Worm (Caenorhabditis elegans): ENCODE data around the gene C34C12.1.

- no peak for TF ChIP-seq rnt-1 (tag; optimal IDR thresholded peaks at IDR 0.05)
- no peak for TF ChIP-seq elt-2 (tag; optimal IDR thresholded peaks at IDR 0.05)
- no peak for TF ChIP-seq mec-3 (tag; optimal IDR thresholded peaks at IDR 0.05; ENCODE audit: borderline replicate concordance)
- TF ChIP-seq unc-42 (tag; optimal IDR thresholded peaks at IDR 0.05): no peak
- TF ChIP-seq ceh-18 (tag; optimal IDR thresholded peaks at IDR 0.05): no peak
- TF ChIP-seq tbx-2 (tag; optimal IDR thresholded peaks at IDR 0.05): no peak
- no peak for TF ChIP-seq ets-4 (tag; optimal IDR thresholded peaks at IDR 0.05)
- no peak for TF ChIP-seq K09A11.1 (tag; optimal IDR thresholded peaks at IDR 0.05; ENCODE audit: insufficient read depth)
- TF ChIP-seq ceh-48 (tag; optimal IDR thresholded peaks at IDR 0.05): no peak
These were observed 27.4 kb upstream of the C34C12.1 start for ce11 chrIII:3426741-3427140.

Data from whole organism, late embryonic.